Worm (Caenorhabditis elegans): ENCODE measurements around the gene pitr-3.

Gene pitr-3

ce11 chrV:9095613-9096317, 45.4 kb downstream of the pitr-3 start, which contains the start of gene F21C10.10 (continued):
- TF ChIP-seq C16A3.4 (tag; optimal IDR thresholded peaks at IDR 0.05) (peak; percentile 75), fkh-10 (GFP tag; optimal IDR thresholded peaks at IDR 0.05) (no peak), irx-1 (tag; optimal IDR thresholded peaks at IDR 0.05) (peak; percentile 69), nhr-12 (tag; optimal IDR thresholded peaks at IDR 0.05) (no peak), grh-1 (GFP tag; IDR thresholded peaks at IDR 0.05) (peak; percentile 67), tlp-1 (tag; optimal IDR thresholded peaks at IDR 0.05) (no peak), fkh-8 (tag; optimal IDR thresholded peaks at IDR 0.05) (no peak), lin-15B (tag; optimal IDR thresholded peaks at IDR 0.05) (no peak), mef-2 (tag; optimal IDR thresholded peaks at IDR 0.05) (no peak), Y116A8C.19 (tag; optimal IDR thresholded peaks at IDR 0.05; ENCODE audit: borderline replicate concordance) (no peak), C34B4.2 (tag; optimal IDR thresholded peaks at IDR 0.05) (no peak), nhr-47 (tag; optimal IDR thresholded peaks at IDR 0.05) (peak; percentile 70), unc-130 (tag; optimal IDR thresholded peaks at IDR 0.05) (peak; percentile 9), pqm-1 (tag; optimal IDR thresholded peaks at IDR 0.05) (no peak), lir-3 (tag; optimal IDR thresholded peaks at IDR 0.05; ENCODE audit: poor library complexity) (no peak), swsn-7 (tag; optimal IDR thresholded peaks at IDR 0.05) (peak; percentile 62), lin-39 (tag; optimal IDR thresholded peaks at IDR 0.05) (no peak), blmp-1 (tag; optimal IDR thresholded peaks at IDR 0.05) (peak; percentile 83), lsy-2 (tag; optimal IDR thresholded peaks at IDR 0.05) (peak; percentile 70 to 74), jun-1 (tag; optimal IDR thresholded peaks at IDR 0.05) (peak; percentile 41), ceh-90 (tag; optimal IDR thresholded peaks at IDR 0.05) (no peak), hlh-17 (GFP tag; optimal IDR thresholded peaks at IDR 0.05; ENCODE audit: borderline replicate concordance) (no peak), mdl-1 (tag; optimal IDR thresholded peaks at IDR 0.05) (peak in 1 of 2 experiments; percentile 98), unc-86 (tag; optimal IDR thresholded peaks at IDR 0.05) (no peak), hpl-2 (GFP tag; optimal IDR thresholded peaks at IDR 0.05) (no peak), nhr-19 (GFP tag; conservative IDR thresholded peaks at IDR 0.05) (peak; percentile 96), aha-1 (tag; optimal IDR thresholded peaks at IDR 0.05) (no peak), mab-9 (GFP tag; IDR thresholded peaks at IDR 0.05) (0 out of 2 replicates have a peak, but pooled peaks have one; percentile 7), alr-1 (tag; optimal IDR thresholded peaks at IDR 0.05; ENCODE audit: borderline replicate concordance) (no peak), pax-3 (tag; optimal IDR thresholded peaks at IDR 0.05) (peak; percentile 16), skn-1 (tag; optimal IDR thresholded peaks at IDR 0.05) (peak; percentile 77), nhr-11 (tag; optimal IDR thresholded peaks at IDR 0.05) (peak; percentile 23), ceh-8 (GFP tag; optimal IDR thresholded peaks at IDR 0.05) (no peak), isw-1 (GFP tag; IDR thresholded peaks at IDR 0.05) (no peak), hlh-4 (tag; optimal IDR thresholded peaks at IDR 0.05) (no peak), ceh-88 (GFP tag; IDR thresholded peaks at IDR 0.05) (no peak), lin-14 (GFP tag; optimal IDR thresholded peaks at IDR 0.05) (peak; percentile 94), ztf-4 (tag; optimal IDR thresholded peaks at IDR 0.05) (peak; percentile 65), tbx-2 (tag; optimal IDR thresholded peaks at IDR 0.05) (peak; percentile 86), ama-1 (optimal IDR thresholded peaks at IDR 0.05) (no peak), egl-13 (tag; optimal IDR thresholded peaks at IDR 0.05) (no peak), mep-1 (tag; optimal IDR thresholded peaks at IDR 0.05) (peak; percentile 87), zip-4 (GFP tag; optimal IDR thresholded peaks at IDR 0.05) (no peak), aly-2 (tag; optimal IDR thresholded peaks at IDR 0.05) (no peak), snpc-4 (tag; optimal IDR thresholded peaks at IDR 0.05) (peak; percentile 67), nhr-84 (tag; optimal IDR thresholded peaks at IDR 0.05) (no peak), egl-27 (tag; optimal IDR thresholded peaks at IDR 0.05) (peak; percentile 33 to 39), fos-1 (tag; optimal IDR thresholded peaks at IDR 0.05) (no peak), vab-15 (tag; optimal IDR thresholded peaks at IDR 0.05) (no peak), fkh-4 (tag; optimal IDR thresholded peaks at IDR 0.05; ENCODE audit: borderline replicate concordance) (no peak), ets-5 (GFP tag; IDR thresholded peaks at IDR 0.05) (no peak), nhr-77 (tag; optimal IDR thresholded peaks at IDR 0.05) (peak; percentile 36), ces-1 (GFP tag; optimal IDR thresholded peaks at IDR 0.05) (no peak)
